Worm (Caenorhabditis elegans) whole organism, L4 larva: Measurements from ENCODE around the gene unc-93.

Experiments
- F49E8.2 ChIP-seq: sonication (generic microtip); optimal IDR thresholded peaks from 2 replicates; lab custom pipeline; 2016; ENCODE audit warnings: missing compliant biosample characterization, mild to moderate bottlenecking, missing genetic modification characterization, borderline replicate concordance
- R02D3.7 ChIP-seq: fragments of 150-350 bp; sonication (generic microtip); optimal IDR thresholded peaks from 3 replicates; lab custom pipeline; 2014; ENCODE audit warnings: missing biosample characterization, missing genetic modification characterization
- T26A8.4 ChIP-seq: fragments of 200-800 bp; sonication (Bioruptor generic); IDR thresholded peaks from 2 replicates; pipeline ENCODE4 v1.3.6; 2022; ENCODE audit warnings: missing genetic modification characterization, missing compliant biosample characterization
- aha-1 ChIP-seq: fragments of 150-350 bp; peaks from one replicate; lab custom pipeline; 2014; ENCODE audit warnings: missing biosample characterization, missing genetic modification characterization
- arid-1 ChIP-seq: fragments of 200-800 bp; sonication (Bioruptor generic); conservative IDR thresholded peaks from 2 replicates; pipeline ENCODE4 v1.3.6; 2022; ENCODE audit warnings: missing genetic modification reagents, missing genetic modification characterization, missing compliant biosample characterization
- ceh-32 ChIP-seq: sonication (generic microtip); optimal IDR thresholded peaks from 2 replicates; lab custom pipeline; 2016; ENCODE audit warnings: mild to moderate bottlenecking, missing genetic modification characterization, missing compliant biosample characterization; ENCODE audit not compliant: poor library complexity
- daf-12 ChIP-seq: fragments of 150-350 bp; optimal IDR thresholded peaks from 2 replicates; lab custom pipeline; 2014; ENCODE audit warnings: missing biosample characterization, missing genetic modification reagents, missing genetic modification characterization
- daf-16 ChIP-seq, 3 experiments: sonication (generic microtip); optimal IDR thresholded peaks; 2 replicates each; lab custom pipeline; 2016 to 2017; ENCODE audit warnings: missing genetic modification characterization in 3 of 3, missing genetic modification reagents in 3 of 3, mild to moderate bottlenecking in 2 of 3, missing compliant biosample characterization in 2 of 3, missing biosample characterization in 1 of 3, moderate library complexity in 1 of 3
- dmd-6 ChIP-seq: fragments of 200-800 bp; sonication (Bioruptor generic); IDR thresholded peaks from 2 replicates; pipeline ENCODE4 v1.3.6; 2022; ENCODE audit warnings: missing genetic modification reagents, missing genetic modification characterization, missing compliant biosample characterization
- dmd-9 ChIP-seq: fragments of 200-800 bp; sonication (Bioruptor generic); IDR thresholded peaks from 2 replicates; pipeline ENCODE4 v1.3.6; 2022; ENCODE audit warnings: missing genetic modification reagents, missing genetic modification characterization, missing compliant biosample characterization
- dve-1 ChIP-seq: sonication (generic microtip); optimal IDR thresholded peaks from 2 replicates; lab custom pipeline; 2017; ENCODE audit warnings: antibody characterized with exemption, mild to moderate bottlenecking, missing genetic modification characterization, missing compliant biosample characterization; ENCODE audit not compliant: insufficient read depth
- egl-43 ChIP-seq: fragments of 200-800 bp; sonication (Bioruptor generic); IDR thresholded peaks from 2 replicates; pipeline ENCODE4 v1.3.6; 2022; ENCODE audit warnings: missing genetic modification reagents, missing genetic modification characterization, missing compliant biosample characterization
- fkh-10 ChIP-seq: fragments of 150-350 bp; optimal IDR thresholded peaks from 2 replicates; lab custom pipeline; 2014; ENCODE audit warnings: missing biosample characterization, missing genetic modification reagents, missing genetic modification characterization
- fos-1 ChIP-seq: fragments of 150-350 bp; optimal IDR thresholded peaks from 2 replicates; lab custom pipeline; 2014; ENCODE audit warnings: missing biosample characterization, missing genetic modification characterization
- hlh-11 ChIP-seq: fragments of 200-800 bp; sonication (Bioruptor generic); optimal IDR thresholded peaks from 2 replicates; lab custom pipeline; 2018; ENCODE audit warnings: mild to moderate bottlenecking, missing genetic modification characterization, missing compliant biosample characterization
- hlh-30 ChIP-seq: sonication (generic microtip); optimal IDR thresholded peaks from 2 replicates; lab custom pipeline; 2017; ENCODE audit warnings: antibody characterized with exemption, mild to moderate bottlenecking, missing genetic modification characterization, missing compliant biosample characterization; ENCODE audit not compliant: insufficient read depth
- hmg-1.1 ChIP-seq: fragments of 200-800 bp; sonication (Bioruptor generic); IDR thresholded peaks from 2 replicates; pipeline ENCODE4 v1.3.6; 2022; ENCODE audit warnings: missing genetic modification reagents, missing genetic modification characterization, missing compliant biosample characterization
- lin-15B ChIP-seq: fragments of 150-350 bp; sonication (generic microtip); optimal IDR thresholded peaks from 3 replicates; lab custom pipeline; 2014; ENCODE audit warnings: missing biosample characterization, missing genetic modification characterization
- madf-5 ChIP-seq, 2 experiments: fragments of 200-800 bp; sonication (Bioruptor generic); IDR thresholded peaks; 2 replicates each; pipeline ENCODE4 v1.3.6; 2022; ENCODE audit warnings: missing compliant biosample characterization in 2 of 2, missing genetic modification characterization in 2 of 2
- madf-9 ChIP-seq: fragments of 200-800 bp; sonication (Bioruptor generic); conservative IDR thresholded peaks from 2 replicates; pipeline ENCODE4 v1.3.6; 2022; ENCODE audit warnings: missing genetic modification reagents, missing genetic modification characterization, missing compliant biosample characterization
- mdl-1 ChIP-seq, 2 experiments: fragments of 150-350 bp in 1 of 2; sonication (generic microtip) in 1 of 2; optimal IDR thresholded peaks; 2 replicates each; lab custom pipeline; 2014 to 2017; ENCODE audit warnings: missing biosample characterization in 2 of 2, missing genetic modification characterization in 2 of 2
- mep-1 ChIP-seq: fragments of 150-350 bp; sonication (generic microtip); optimal IDR thresholded peaks from 3 replicates; lab custom pipeline; 2014; ENCODE audit warnings: missing biosample characterization, missing genetic modification characterization
- mxl-3 ChIP-seq: fragments of 200-800 bp; sonication (Bioruptor generic); optimal IDR thresholded peaks from 2 replicates; lab custom pipeline; 2018; ENCODE audit warnings: mild to moderate bottlenecking, missing genetic modification characterization, missing compliant biosample characterization
- nhr-10 ChIP-seq: fragments of 150-350 bp; optimal IDR thresholded peaks from 2 replicates; lab custom pipeline; 2014; ENCODE audit warnings: missing biosample characterization, missing genetic modification characterization
- nhr-102 ChIP-seq: sonication (generic microtip); optimal IDR thresholded peaks from 2 replicates; lab custom pipeline; 2016; ENCODE audit warnings: mild to moderate bottlenecking, missing genetic modification characterization, moderate library complexity, missing compliant biosample characterization
- nhr-28 ChIP-seq: fragments of 150-350 bp; optimal IDR thresholded peaks from 2 replicates; lab custom pipeline; 2014; ENCODE audit warnings: missing biosample characterization, missing genetic modification characterization
- nhr-48 ChIP-seq: sonication (generic microtip); optimal IDR thresholded peaks from 2 replicates; lab custom pipeline; 2016; ENCODE audit warnings: mild to moderate bottlenecking, missing genetic modification characterization, missing compliant biosample characterization
- nhr-6 ChIP-seq: fragments of 150-350 bp; optimal IDR thresholded peaks from 2 replicates; lab custom pipeline; 2014; ENCODE audit warnings: missing biosample characterization, missing genetic modification characterization
- pha-4 ChIP-seq, 2 experiments: fragments of 150-350 bp in 1 of 2; fragments of 200-800 bp in 1 of 2; sonication (Bioruptor generic) in 1 of 2; IDR thresholded peaks in 1 of 2; optimal IDR thresholded peaks in 1 of 2; 2 replicates each; pipeline versions ENCODE4 v1.3.6 to Lab custom; 2014 to 2022; ENCODE audit warnings: missing genetic modification characterization in 2 of 2, missing genetic modification reagents in 2 of 2, missing biosample characterization in 1 of 2, missing compliant biosample characterization in 1 of 2
- rbr-2 ChIP-seq: sonication (generic microtip); optimal IDR thresholded peaks from 2 replicates; lab custom pipeline; 2016; ENCODE audit warnings: missing genotype, missing genetic modification characterization, missing compliant biosample characterization
- saeg-2 ChIP-seq: fragments of 200-800 bp; sonication (Bioruptor generic); IDR thresholded peaks from 2 replicates; pipeline ENCODE4 v1.3.6; 2022; ENCODE audit warnings: missing genetic modification reagents, missing genetic modification characterization, missing compliant biosample characterization
- skn-1 ChIP-seq: fragments of 150-350 bp; optimal IDR thresholded peaks from 2 replicates; lab custom pipeline; 2014; ENCODE audit warnings: missing biosample characterization, missing genetic modification characterization
- spr-3 ChIP-seq: fragments of 200-800 bp; sonication (Bioruptor generic); optimal IDR thresholded peaks from 2 replicates; lab custom pipeline; 2018; ENCODE audit warnings: mild to moderate bottlenecking, missing genetic modification characterization, missing compliant biosample characterization
- unc-130 ChIP-seq: sonication (generic microtip); optimal IDR thresholded peaks from 2 replicates; lab custom pipeline; 2016; ENCODE audit warnings: missing genetic modification reagents, missing genetic modification characterization, missing compliant biosample characterization
- unc-39 ChIP-seq: sonication (generic microtip); optimal IDR thresholded peaks from 2 replicates; lab custom pipeline; 2017; ENCODE audit warnings: missing biosample characterization, missing genetic modification characterization
- unc-62 ChIP-seq, 3 experiments: fragments of 150-350 bp in 1 of 3; sonication (generic microtip); optimal IDR thresholded peaks in 2 of 3; peaks in 1 of 3; 1 replicate in 1 of 3; 2 replicates in 2 of 3; lab custom pipeline; 2014 to 2017; ENCODE audit warnings: missing biosample characterization in 3 of 3, missing genetic modification characterization in 3 of 3, missing genetic modification reagents in 3 of 3, missing genotype in 1 of 3
- vab-7 ChIP-seq: fragments of 200-800 bp; sonication (Bioruptor generic); IDR thresholded peaks from 2 replicates; pipeline ENCODE4 v1.3.6; 2022; ENCODE audit warnings: missing genetic modification reagents, missing genetic modification characterization, missing compliant biosample characterization
- zfp-3 ChIP-seq: fragments of 200-800 bp; sonication (Bioruptor generic); conservative IDR thresholded peaks from 2 replicates; pipeline ENCODE4 v1.3.6; 2022; ENCODE audit warnings: missing genetic modification reagents, missing genetic modification characterization, missing compliant biosample characterization
- zip-11 ChIP-seq: fragments of 200-800 bp; sonication (Bioruptor generic); IDR thresholded peaks from 2 replicates; pipeline ENCODE4 v1.3.6; 2022; ENCODE audit warnings: missing genetic modification characterization, missing compliant biosample characterization
- zip-2 ChIP-seq: fragments of 150-350 bp; optimal IDR thresholded peaks from 2 replicates; lab custom pipeline; 2014; ENCODE audit warnings: missing biosample characterization, missing genetic modification characterization

Gene unc-93

ce11 chrIII:3635844-3636243, 8.3 kb upstream of the unc-93 start, which contains the start of gene rilp-1:
rilp-1 (plus strand) TSS chrIII:3636144.
- TF ChIP-seq skn-1 (tag; lab: Kevin White, UChicago) (no peak), saeg-2 (no peak), arid-1 (GFP tag; lab: Robert Waterston, UW) (no peak), lin-15B (no peak), aha-1 (tag; lab: Kevin White, UChicago) (peak; percentile 62)
- TF ChIP-seq, all 104 proteins: peak for 1

- TF ChIP-seq mdl-1 (tag; optimal IDR thresholded peaks at IDR 0.05; lab: Kevin White, UChicago) = peak in 1 of 2 experiments; percentile 57
- no peak for TF ChIP-seq aha-1 (tag; lab: Kevin White, UChicago)
- no peak for TF ChIP-seq mxl-3
- TF ChIP-seq daf-12 = no peak
- no peak for TF ChIP-seq nhr-102
- TF ChIP-seq mep-1 (tag; lab: Kevin White, UChicago) = peak; percentile 10
- no peak for TF ChIP-seq nhr-48 (tag; lab: Kevin White, UChicago)
- TF ChIP-seq zip-2 (tag; lab: Kevin White, UChicago) = no peak
- TF ChIP-seq R02D3.7 = no peak
- peak; percentile 14 for TF ChIP-seq dve-1 (tag; lab: Kevin White, UChicago)
- TF ChIP-seq daf-16 (GFP tag; optimal IDR thresholded peaks at IDR 0.05; lab: Kevin White, UChicago) = no peak
- peak; percentile 41 for TF ChIP-seq daf-16 (tag; optimal IDR thresholded peaks at IDR 0.05; lab: Kevin White, UChicago)
- no peak for TF ChIP-seq madf-5 (GFP tag; IDR thresholded peaks at IDR 0.05; lab: Robert Waterston, UW)
- no peak for TF ChIP-seq T26A8.4 (GFP tag; lab: Robert Waterston, UW)
- TF ChIP-seq arid-1 (GFP tag; lab: Robert Waterston, UW) = no peak
- no peak for TF ChIP-seq rbr-2 (tag; lab: Kevin White, UChicago)
- TF ChIP-seq vab-7 (GFP tag; lab: Robert Waterston, UW) = no peak
- no peak for TF ChIP-seq unc-39 (tag; lab: Kevin White, UChicago)
- TF ChIP-seq madf-9 (GFP tag; lab: Robert Waterston, UW) = no peak
- TF ChIP-seq unc-130 (GFP tag; lab: Kevin White, UChicago) = no peak
- no peak for TF ChIP-seq pha-4 (GFP tag; IDR thresholded peaks at IDR 0.05; lab: Robert Waterston, UW)
- TF ChIP-seq pha-4 (tag; optimal IDR thresholded peaks at IDR 0.05; lab: Kevin White, UChicago) = peak; percentile 49
- peak; percentile 76 for TF ChIP-seq hlh-30 (tag; lab: Kevin White, UChicago)
- no peak for TF ChIP-seq egl-43 (GFP tag; lab: Robert Waterston, UW)
- no peak for TF ChIP-seq dmd-9
- peak; percentile 54; the same call in 1 of the 2 replicates for TF ChIP-seq dmd-6 (GFP tag; lab: Robert Waterston, UW)
- no peak for TF ChIP-seq ceh-32 (tag; lab: Kevin White, UChicago)
- no peak for TF ChIP-seq nhr-6 (tag; lab: Kevin White, UChicago)
- TF ChIP-seq unc-62 (GFP tag; optimal IDR thresholded peaks at IDR 0.05 in 1 of 2; lab: Kevin White, UChicago) = peak in 1 of 2 experiments; percentile 88
- no peak for TF ChIP-seq unc-62 (tag; optimal IDR thresholded peaks at IDR 0.05; lab: Kevin White, UChicago)
- TF ChIP-seq fos-1 (tag; lab: Kevin White, UChicago) = no peak
- TF ChIP-seq fkh-10 (GFP tag; lab: Kevin White, UChicago) = no peak
- TF ChIP-seq nhr-28 (tag; lab: Kevin White, UChicago) = peak; percentile 50
- TF ChIP-seq F49E8.2 (tag; lab: Kevin White, UChicago) = no peak
- TF ChIP-seq nhr-10 (tag; lab: Kevin White, UChicago) = no peak
- TF ChIP-seq hlh-11 (tag; lab: Kevin White, UChicago) = peak; percentile 49
- TF ChIP-seq spr-3 (GFP tag; lab: Kevin White, UChicago) = no peak
- TF ChIP-seq hmg-1.1 (GFP tag; lab: Robert Waterston, UW) = 0 out of 2 replicates have a peak, but pooled peaks have one; percentile 26
- TF ChIP-seq zip-11 (GFP tag; lab: Robert Waterston, UW) = no peak
- TF ChIP-seq zfp-3 (GFP tag; lab: Robert Waterston, UW) = no peak
Measured at ce11 chrIII:3637251-3637989, 6.8 kb upstream of the unc-93 start.
